Worm (Caenorhabditis elegans): ENCODE data around the gene F48E3.2.

F48E3.2 gene

DNA sequence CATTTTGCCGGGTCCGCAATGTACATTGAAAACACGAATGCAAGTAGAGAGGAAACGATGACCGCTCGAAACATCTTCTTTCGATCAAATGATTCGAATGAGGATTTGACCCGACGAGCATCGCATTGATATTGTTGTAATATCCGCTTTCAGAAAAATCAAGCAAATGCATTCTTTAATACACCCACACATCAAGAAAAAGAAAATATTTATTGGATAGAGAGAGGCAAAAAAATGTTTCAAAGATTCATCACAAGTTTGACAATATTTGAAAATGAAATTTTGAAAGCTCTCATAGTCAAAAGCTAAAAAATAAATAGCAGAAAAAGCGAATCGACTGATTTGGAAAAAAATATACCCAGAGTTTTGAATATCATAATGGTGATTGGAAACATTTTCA is 2.6 kb upstream of the F48E3.2 start, which contains the start of gene try-14:
TSS of gene try-14 (minus strand) at position 101 of the 400 bp plus-strand sequence.
- TF ChIP-seq ZK546.5 (tag; optimal IDR thresholded peaks at IDR 0.05), result no peak
- TF ChIP-seq elt-1 (tag; optimal IDR thresholded peaks at IDR 0.05), result no peak
- TF ChIP-seq nhr-25 (tag; optimal IDR thresholded peaks at IDR 0.05), result no peak
- TF ChIP-seq unc-55 (GFP tag; optimal IDR thresholded peaks at IDR 0.05), result no peak
- TF ChIP-seq dmd-4 (tag; optimal IDR thresholded peaks at IDR 0.05), result no peak
- TF ChIP-seq nhr-129 (tag; optimal IDR thresholded peaks at IDR 0.05), result no peak
- TF ChIP-seq mdl-1 (tag; optimal IDR thresholded peaks at IDR 0.05), result no peak
- TF ChIP-seq ama-1 (optimal IDR thresholded peaks at IDR 0.05), result no peak
- TF ChIP-seq egl-27 (tag; optimal IDR thresholded peaks at IDR 0.05), result no peak
- no peak for TF ChIP-seq nhr-21 (tag; optimal IDR thresholded peaks at IDR 0.05)
- TF ChIP-seq ztf-11 (tag; optimal IDR thresholded peaks at IDR 0.05), result no peak
- TF ChIP-seq unc-39 (tag; optimal IDR thresholded peaks at IDR 0.05), result no peak
- no peak for TF ChIP-seq ztf-4 (tag; optimal IDR thresholded peaks at IDR 0.05)
- no peak for TF ChIP-seq sma-9 (GFP tag; optimal IDR thresholded peaks at IDR 0.05)
- TF ChIP-seq sma-9 (tag; optimal IDR thresholded peaks at IDR 0.05), result no peak
- TF ChIP-seq gmeb-1 (tag; optimal IDR thresholded peaks at IDR 0.05), result no peak
- TF ChIP-seq mab-5 (tag; optimal IDR thresholded peaks at IDR 0.05), result no peak
- TF ChIP-seq lin-13 (GFP tag; optimal IDR thresholded peaks at IDR 0.05), result no peak

DNA sequence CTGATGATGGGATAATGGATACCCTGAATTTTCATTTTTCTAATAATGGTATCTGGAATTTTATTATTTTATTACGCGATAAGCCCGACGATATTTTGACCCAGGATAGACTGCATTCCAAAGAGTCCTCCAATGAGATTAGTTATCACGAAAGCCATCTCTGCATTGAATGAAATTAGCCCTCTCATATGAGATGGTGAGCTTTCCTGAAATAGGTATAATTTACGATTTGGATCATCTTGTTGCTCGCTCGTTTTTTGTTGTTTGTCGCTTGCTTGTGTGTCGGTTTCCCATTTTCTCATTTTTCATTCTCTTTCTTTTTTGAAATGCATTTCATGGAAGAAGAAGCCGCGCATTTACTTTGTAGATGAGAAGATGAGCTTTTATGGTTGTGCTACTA is 1.4 kb downstream of the F48E3.2 start:
- TF ChIP-seq fos-1 (tag; optimal IDR thresholded peaks at IDR 0.05), result no peak
- no peak for TF ChIP-seq lin-39 (tag; optimal IDR thresholded peaks at IDR 0.05)
- TF ChIP-seq sma-9 (GFP tag; optimal IDR thresholded peaks at IDR 0.05), result no peak
- no peak for TF ChIP-seq sma-9 (tag; optimal IDR thresholded peaks at IDR 0.05)
- no peak for TF ChIP-seq lin-11 (tag; optimal IDR thresholded peaks at IDR 0.05)
- TF ChIP-seq nhr-21 (tag; optimal IDR thresholded peaks at IDR 0.05), result no peak

DNA sequence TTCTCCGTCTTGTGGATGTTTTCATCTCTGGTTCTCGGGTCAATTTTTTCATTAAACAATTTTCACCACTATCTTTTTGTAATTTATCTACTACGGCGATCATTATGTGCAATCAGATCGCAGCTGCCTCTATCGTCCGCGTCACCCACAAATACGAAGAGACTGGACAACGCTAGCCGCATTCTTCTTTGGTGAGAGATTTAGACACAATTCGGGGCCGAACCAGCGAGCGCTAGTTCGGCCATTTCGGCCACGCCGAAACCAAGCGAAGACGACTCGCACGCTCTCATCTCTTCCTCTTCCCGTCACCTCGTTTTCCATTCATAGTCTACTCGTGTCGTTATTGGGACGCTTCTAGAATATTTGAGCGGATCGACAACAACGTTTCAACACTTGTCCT is 7.2 kb downstream of the F48E3.2 start, which contains the start of gene gly-12:
TSS of gene gly-12 (plus strand) at position 117 of the 400 bp plus-strand sequence.
- peak; percentile 8 for TF ChIP-seq fos-1 (tag; optimal IDR thresholded peaks at IDR 0.05)
- TF ChIP-seq sma-3 (GFP tag; optimal IDR thresholded peaks at IDR 0.05), result peak; percentile 3
- no peak for TF ChIP-seq lin-39 (tag; optimal IDR thresholded peaks at IDR 0.05)
- peak; percentile 43 for TF ChIP-seq nhr-129 (tag; optimal IDR thresholded peaks at IDR 0.05)
- TF ChIP-seq lsy-2 (tag; optimal IDR thresholded peaks at IDR 0.05), result peak in 1 of 2 experiments; percentile 40
- TF ChIP-seq mab-5 (tag; optimal IDR thresholded peaks at IDR 0.05), result peak; percentile 27
- peak; percentile 16 for TF ChIP-seq crh-2 (tag; optimal IDR thresholded peaks at IDR 0.05)
- peak; percentile 56 for TF ChIP-seq ceh-16 (tag; optimal IDR thresholded peaks at IDR 0.05)
- TF ChIP-seq aly-2 (tag; optimal IDR thresholded peaks at IDR 0.05), result no peak
- no peak for TF ChIP-seq ceh-82 (tag; optimal IDR thresholded peaks at IDR 0.05)
- TF ChIP-seq elt-1 (tag; optimal IDR thresholded peaks at IDR 0.05), result peak; percentile 46
- no peak for TF ChIP-seq nhr-77 (tag; optimal IDR thresholded peaks at IDR 0.05)
- peak; percentile 62 for TF ChIP-seq sma-9 (GFP tag; optimal IDR thresholded peaks at IDR 0.05)
- no peak for TF ChIP-seq sma-9 (tag; optimal IDR thresholded peaks at IDR 0.05)
- TF ChIP-seq unc-55 (GFP tag; optimal IDR thresholded peaks at IDR 0.05), result peak; percentile 61
- peak in 1 of 2 experiments; percentile 30 for TF ChIP-seq mdl-1 (tag; optimal IDR thresholded peaks at IDR 0.05)
- no peak for TF ChIP-seq dmd-4 (tag; optimal IDR thresholded peaks at IDR 0.05)

DNA sequence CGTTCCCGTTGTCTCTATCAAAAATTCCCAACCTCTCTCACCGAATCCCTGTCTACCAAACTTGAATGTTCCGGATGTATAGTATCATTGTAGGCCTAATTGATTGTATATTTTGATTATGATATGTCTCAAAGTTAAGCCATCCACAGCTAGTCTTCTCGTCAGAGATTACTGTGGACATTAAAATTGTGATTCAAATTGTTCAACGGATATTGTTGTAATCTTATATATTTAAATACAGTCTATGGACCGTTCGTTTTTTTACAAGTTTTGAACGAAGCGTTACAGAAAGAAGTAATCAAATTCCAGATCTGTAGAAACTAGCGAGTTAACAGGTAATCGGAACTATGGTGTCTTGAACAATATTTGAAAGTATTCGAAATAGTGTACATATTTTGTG is 12.2 kb downstream of the F48E3.2 start, which contains the start of gene F48E3.9:
TSS of gene F48E3.9 (plus strand) at position 301 of the 400 bp plus-strand sequence.
- TF ChIP-seq nhr-10 (tag; optimal IDR thresholded peaks at IDR 0.05) (no peak), gmeb-1 (tag; optimal IDR thresholded peaks at IDR 0.05) (no peak), ceh-82 (tag; optimal IDR thresholded peaks at IDR 0.05) (no peak), nhr-129 (tag; optimal IDR thresholded peaks at IDR 0.05) (no peak), nhr-237 (tag; optimal IDR thresholded peaks at IDR 0.05) (no peak), mbf-1 (tag; optimal IDR thresholded peaks at IDR 0.05) (no peak), ztf-4 (tag; optimal IDR thresholded peaks at IDR 0.05) (no peak), zag-1 (tag; optimal IDR thresholded peaks at IDR 0.05) (no peak), nhr-25 (tag; optimal IDR thresholded peaks at IDR 0.05) (no peak), ZK546.5 (tag; optimal IDR thresholded peaks at IDR 0.05) (no peak), R02D3.7 (tag; optimal IDR thresholded peaks at IDR 0.05) (no peak), alr-1 (tag; optimal IDR thresholded peaks at IDR 0.05) (no peak), nhr-77 (tag; optimal IDR thresholded peaks at IDR 0.05) (no peak), nhr-12 (tag; optimal IDR thresholded peaks at IDR 0.05) (no peak), skn-1 (tag; optimal IDR thresholded peaks at IDR 0.05) (no peak), unc-39 (tag; optimal IDR thresholded peaks at IDR 0.05) (no peak), elt-1 (tag; optimal IDR thresholded peaks at IDR 0.05) (no peak), sem-4 (tag; optimal IDR thresholded peaks at IDR 0.05) (no peak), crh-2 (tag; optimal IDR thresholded peaks at IDR 0.05) (no peak), sma-3 (GFP tag; optimal IDR thresholded peaks at IDR 0.05) (no peak)
